Fruit fly (Drosophila melanogaster): ENCODE results near the gene CG45072.

CG45072 gene

dm6 chr3R:30151300-30152109 is 28.4 kb upstream of the CG45072 start, which contains the start of gene CG15529 (continued):
- TF ChIP-seq CG10631 (GFP tag; optimal IDR thresholded peaks at IDR 0.05), result peak; percentile 58
- peak; percentile 87 for TF ChIP-seq CG6163 (GFP tag; IDR thresholded peaks at IDR 0.05)
- peak; percentile 40 to 51 for TF ChIP-seq salr (GFP tag; optimal IDR thresholded peaks at IDR 0.05)
- peak; percentile 56 for TF ChIP-seq OdsH (GFP tag; optimal IDR thresholded peaks at IDR 0.05)
- TF ChIP-seq dsx (GFP tag; optimal IDR thresholded peaks at IDR 0.05; ENCODE audit: poor library complexity, severe bottlenecking), result peak; percentile 51
- TF ChIP-seq CG8632 (GFP tag; optimal IDR thresholded peaks at IDR 0.05), result peak; percentile 51
- TF ChIP-seq Blimp-1 (GFP tag; optimal IDR thresholded peaks at IDR 0.05), result no peak
- TF ChIP-seq dac (GFP tag; optimal IDR thresholded peaks at IDR 0.05), result peak; percentile 7
- TF ChIP-seq Lpt (GFP tag; optimal IDR thresholded peaks at IDR 0.05), result peak; percentile 31
- peak; percentile 61 for TF ChIP-seq CG32006 (GFP tag; optimal IDR thresholded peaks at IDR 0.05)
- TF ChIP-seq CG15336 (GFP tag; IDR thresholded peaks at IDR 0.05), result peak; percentile 79
- TF ChIP-seq ss (GFP tag; optimal IDR thresholded peaks at IDR 0.05), result peak in 1 of 2 experiments; percentile 73
- peak; percentile 76 for TF ChIP-seq CG8119 (GFP tag; IDR thresholded peaks at IDR 0.05)
- TF ChIP-seq CG7368 (GFP tag; optimal IDR thresholded peaks at IDR 0.05), result peak; percentile 16
- TF ChIP-seq cyc (GFP tag; optimal IDR thresholded peaks at IDR 0.05), result peak; percentile 33
- no peak for TF ChIP-seq Met (GFP tag; optimal IDR thresholded peaks at IDR 0.05)
- TF ChIP-seq CG11902 (GFP tag; optimal IDR thresholded peaks at IDR 0.05), result peak; percentile 25
- TF ChIP-seq CG31627 (GFP tag; optimal IDR thresholded peaks at IDR 0.05), result peak; percentile 26
- TF ChIP-seq CG6854 (GFP tag; optimal IDR thresholded peaks at IDR 0.05), result no peak
- no peak for TF ChIP-seq CG4318 (GFP tag; optimal IDR thresholded peaks at IDR 0.05)
- peak; percentile 43 for TF ChIP-seq Sox15 (GFP tag; optimal IDR thresholded peaks at IDR 0.05)
- no peak for TF ChIP-seq topi (GFP tag; optimal IDR thresholded peaks at IDR 0.05)
- TF ChIP-seq Smox (GFP tag; optimal IDR thresholded peaks at IDR 0.05), result peak; percentile 25
- peak; percentile 5 for TF ChIP-seq Ets21C (GFP tag; optimal IDR thresholded peaks at IDR 0.05)
- peak; percentile 56 for TF ChIP-seq CG34406 (GFP tag; optimal IDR thresholded peaks at IDR 0.05)
- TF ChIP-seq CG6808 (GFP tag; optimal IDR thresholded peaks at IDR 0.05), result peak; percentile 74
- peak; percentile 35 for TF ChIP-seq CG6792 (GFP tag; optimal IDR thresholded peaks at IDR 0.05)
- peak; percentile 38 for TF ChIP-seq CG6276 (GFP tag; optimal IDR thresholded peaks at IDR 0.05)
- TF ChIP-seq Eip75B (GFP tag; optimal IDR thresholded peaks at IDR 0.05), result peak; percentile 41
- no peak for TF ChIP-seq svp (GFP tag)
- peak; percentile 26 for TF ChIP-seq lz (GFP tag; optimal IDR thresholded peaks at IDR 0.05)
- TF ChIP-seq CG9139 (GFP tag; optimal IDR thresholded peaks at IDR 0.05), result peak; percentile 57
- no peak for TF ChIP-seq CG16779 (tag; optimal IDR thresholded peaks at IDR 0.05)
- TF ChIP-seq esn (GFP tag; optimal IDR thresholded peaks at IDR 0.05), result peak; percentile 41
- no peak for TF ChIP-seq vri (GFP tag; optimal IDR thresholded peaks at IDR 0.05)

- TF ChIP-seq fd59A (GFP tag; optimal IDR thresholded peaks at IDR 0.05), result no peak
- TF ChIP-seq CG15336 (GFP tag; IDR thresholded peaks at IDR 0.05), result no peak
- TF ChIP-seq topi (GFP tag; optimal IDR thresholded peaks at IDR 0.05), result no peak
- no peak for TF ChIP-seq Ets96B (tag; optimal IDR thresholded peaks at IDR 0.05)
- TF ChIP-seq esn (GFP tag; optimal IDR thresholded peaks at IDR 0.05), result no peak
- no peak for TF ChIP-seq CG6792 (GFP tag; optimal IDR thresholded peaks at IDR 0.05)
- TF ChIP-seq CG4318 (GFP tag; optimal IDR thresholded peaks at IDR 0.05), result no peak
- TF ChIP-seq Met (GFP tag; optimal IDR thresholded peaks at IDR 0.05), result no peak
- no peak for TF ChIP-seq CG10631 (GFP tag; optimal IDR thresholded peaks at IDR 0.05)
- no peak for TF ChIP-seq fkh (GFP tag; optimal IDR thresholded peaks at IDR 0.05)
- TF ChIP-seq Blimp-1 (GFP tag; optimal IDR thresholded peaks at IDR 0.05), result no peak
Measured at dm6 chr3R:30150602-30151001, 27.5 kb upstream of the CG45072 start.

All from whole organism, prepupa.